Fruit fly (Drosophila melanogaster) whole organism, prepupa: ENCODE data around the gene CG8329.

Experiments used
- Blimp-1 ChIP-seq: fragments of 200-800 bp; sonication (Bioruptor generic); optimal IDR thresholded peaks from 3 replicates; lab custom pipeline; 2017; ENCODE audit warnings: missing biosample characterization, missing genetic modification characterization, mild to moderate bottlenecking, moderate library complexity, missing genetic modification reagents
- CG10631 ChIP-seq: fragments of 200-800 bp; sonication (Bioruptor generic); optimal IDR thresholded peaks from 2 replicates; lab custom pipeline; 2016; ENCODE audit warnings: missing biosample characterization, missing genetic modification characterization
- CG10669 ChIP-seq: fragments of 200-800 bp; sonication (Bioruptor generic); optimal IDR thresholded peaks from 3 replicates; lab custom pipeline; 2018; ENCODE audit warnings: missing biosample characterization, mild to moderate bottlenecking, missing genetic modification characterization, moderate library complexity
- CG11294 ChIP-seq: fragments of 200-800 bp; sonication (Bioruptor generic); IDR thresholded peaks from 2 replicates; pipeline ENCODE4 v1.3.6; 2022; ENCODE audit warnings: missing biosample characterization, missing genetic modification characterization
- CG11762 ChIP-seq: fragments of 200-800 bp; sonication (Bioruptor generic); optimal IDR thresholded peaks from 3 replicates; lab custom pipeline; 2016; ENCODE audit warnings: missing biosample characterization, missing genetic modification characterization; ENCODE audit not compliant: insufficient read depth
- CG15336 ChIP-seq: fragments of 200-800 bp; sonication (Bioruptor generic); IDR thresholded peaks from 2 replicates; pipeline ENCODE4 v1.3.6; 2022; ENCODE audit warnings: missing biosample characterization, missing genetic modification characterization
- CG1621 ChIP-seq: fragments of 200-800 bp; sonication (Bioruptor generic); optimal IDR thresholded peaks from 3 replicates; lab custom pipeline; 2018; ENCODE audit warnings: missing biosample characterization, mild to moderate bottlenecking, missing genetic modification characterization
- CG16779 ChIP-seq: fragments of 200-800 bp; sonication (Bioruptor generic); optimal IDR thresholded peaks from 3 replicates; lab custom pipeline; 2017; ENCODE audit warnings: missing biosample characterization, mild to moderate bottlenecking, missing genetic modification characterization
- CG31627 ChIP-seq: fragments of 200-800 bp; sonication (Bioruptor generic); optimal IDR thresholded peaks from 3 replicates; lab custom pipeline; 2016; ENCODE audit warnings: missing biosample characterization, missing genetic modification characterization
- CG32006 ChIP-seq: fragments of 200-800 bp; sonication (Bioruptor generic); optimal IDR thresholded peaks from 3 replicates; lab custom pipeline; 2017; ENCODE audit warnings: missing biosample characterization, mild to moderate bottlenecking, missing genetic modification characterization
- CG34406 ChIP-seq: fragments of 200-800 bp; sonication (Bioruptor generic); optimal IDR thresholded peaks from 3 replicates; lab custom pipeline; 2016; ENCODE audit warnings: missing biosample characterization, missing genetic modification characterization
- CG4318 ChIP-seq: fragments of 200-800 bp; sonication (Bioruptor generic); optimal IDR thresholded peaks from 3 replicates; lab custom pipeline; 2017; ENCODE audit warnings: missing biosample characterization, mild to moderate bottlenecking, missing genetic modification characterization
- CG6163 ChIP-seq: fragments of 200-800 bp; sonication (Bioruptor generic); IDR thresholded peaks from 3 replicates; pipeline ENCODE4 v1.3.6; 2022; ENCODE audit warnings: missing biosample characterization, missing genetic modification characterization
- CG6276 ChIP-seq: fragments of 200-800 bp; sonication (Bioruptor generic); optimal IDR thresholded peaks from 2 replicates; lab custom pipeline; 2017; ENCODE audit warnings: missing biosample characterization, mild to moderate bottlenecking, missing genetic modification characterization
- CG6792 ChIP-seq: fragments of 200-800 bp; sonication (Bioruptor generic); optimal IDR thresholded peaks from 3 replicates; lab custom pipeline; 2016; ENCODE audit warnings: missing biosample characterization, missing genetic modification characterization
- CG6854 ChIP-seq: fragments of 200-800 bp; sonication (Bioruptor generic); optimal IDR thresholded peaks from 2 replicates; lab custom pipeline; 2017; ENCODE audit warnings: missing biosample characterization, mild to moderate bottlenecking, missing genetic modification characterization
- CG7368 ChIP-seq: fragments of 200-800 bp; sonication (Bioruptor generic); optimal IDR thresholded peaks from 3 replicates; lab custom pipeline; 2016; ENCODE audit warnings: missing biosample characterization, missing genetic modification characterization
- CG8119 ChIP-seq: fragments of 200-800 bp; sonication (Bioruptor generic); IDR thresholded peaks from 3 replicates; pipeline ENCODE4 v1.3.6; 2022; ENCODE audit warnings: missing biosample characterization, missing genetic modification characterization
- CG8319 ChIP-seq: fragments of 200-800 bp; sonication (Bioruptor generic); optimal IDR thresholded peaks from 3 replicates; lab custom pipeline; 2016; ENCODE audit warnings: missing biosample characterization, missing genetic modification characterization
- CG9139 ChIP-seq: fragments of 200-800 bp; sonication (Bioruptor generic); optimal IDR thresholded peaks from 3 replicates; lab custom pipeline; 2017; ENCODE audit warnings: missing biosample characterization, mild to moderate bottlenecking, missing genetic modification characterization
- Eip75B ChIP-seq: fragments of 200-800 bp; sonication (Bioruptor generic); optimal IDR thresholded peaks from 3 replicates; lab custom pipeline; 2016; ENCODE audit warnings: missing biosample characterization, missing genetic modification characterization
- Eip78C ChIP-seq: fragments of 200-800 bp; sonication (Bioruptor generic); peaks from one replicate; lab custom pipeline; 2016; ENCODE audit warnings: missing biosample characterization, missing genetic modification characterization
- Ets21C ChIP-seq: fragments of 200-800 bp; sonication (Bioruptor generic); optimal IDR thresholded peaks from 3 replicates; lab custom pipeline; 2016; ENCODE audit warnings: missing biosample characterization, missing genetic modification characterization
- Ets96B ChIP-seq: fragments of 200-800 bp; optimal IDR thresholded peaks from 2 replicates; lab custom pipeline; 2019; ENCODE audit warnings: missing biosample characterization, mild to moderate bottlenecking, missing genetic modification characterization, moderate library complexity
- Hr38 ChIP-seq: sonication (Bioruptor generic); optimal IDR thresholded peaks from 2 replicates; lab custom pipeline; 2016; ENCODE audit warnings: missing biosample characterization, missing genetic modification characterization
- Hr39 ChIP-seq: fragments of 200-800 bp; sonication (Bioruptor generic); optimal IDR thresholded peaks from 2 replicates; lab custom pipeline; 2016; ENCODE audit warnings: missing biosample characterization, missing genetic modification characterization
- Hr4 ChIP-seq: fragments of 200-800 bp; sonication (Bioruptor generic); optimal IDR thresholded peaks from 3 replicates; lab custom pipeline; 2016; ENCODE audit warnings: missing biosample characterization, missing genetic modification characterization
- Lpt ChIP-seq: fragments of 200-800 bp; sonication (Bioruptor generic); optimal IDR thresholded peaks from 3 replicates; lab custom pipeline; 2016; ENCODE audit warnings: missing biosample characterization, missing genetic modification characterization
- Met ChIP-seq: fragments of 200-800 bp; sonication (Bioruptor generic); optimal IDR thresholded peaks from 3 replicates; lab custom pipeline; 2016; ENCODE audit warnings: missing biosample characterization, missing genetic modification characterization
- OdsH ChIP-seq: fragments of 200-800 bp; sonication (Bioruptor generic); optimal IDR thresholded peaks from 3 replicates; lab custom pipeline; 2016; ENCODE audit warnings: missing biosample characterization, missing genetic modification characterization
- Sox102F ChIP-seq: fragments of 200-800 bp; sonication (Bioruptor generic); optimal IDR thresholded peaks from 2 replicates; lab custom pipeline; 2016; ENCODE audit warnings: missing biosample characterization, mild to moderate bottlenecking, missing genetic modification characterization
- Sox15 ChIP-seq: fragments of 200-800 bp; sonication (Bioruptor generic); optimal IDR thresholded peaks from 3 replicates; lab custom pipeline; 2016; ENCODE audit warnings: missing biosample characterization, missing genetic modification characterization
- achi ChIP-seq: fragments of 200-800 bp; sonication (Bioruptor generic); optimal IDR thresholded peaks from 3 replicates; lab custom pipeline; 2016; ENCODE audit warnings: missing biosample characterization, missing genetic modification characterization
- acj6 ChIP-seq: fragments of 200-800 bp; sonication (Bioruptor generic); optimal IDR thresholded peaks from 3 replicates; lab custom pipeline; 2016; ENCODE audit warnings: missing biosample characterization, missing genetic modification characterization
- dac ChIP-seq: fragments of 200-800 bp; sonication (Bioruptor generic); optimal IDR thresholded peaks from 2 replicates; lab custom pipeline; 2017; ENCODE audit warnings: missing biosample characterization, mild to moderate bottlenecking, missing genetic modification characterization
- dsx ChIP-seq: fragments of 200-800 bp; optimal IDR thresholded peaks from 3 replicates; lab custom pipeline; 2019; ENCODE audit warnings: missing biosample characterization, mild to moderate bottlenecking, missing genetic modification characterization, moderate library complexity; ENCODE audit not compliant: poor library complexity, severe bottlenecking
- eg ChIP-seq: fragments of 200-800 bp; sonication (Bioruptor generic); IDR thresholded peaks from 3 replicates; pipeline ENCODE4 v1.3.6; 2022; ENCODE audit warnings: missing biosample characterization, missing genetic modification characterization
- esn ChIP-seq: fragments of 200-800 bp; sonication (Bioruptor generic); optimal IDR thresholded peaks from 2 replicates; lab custom pipeline; 2016; ENCODE audit warnings: missing biosample characterization, mild to moderate bottlenecking, missing genetic modification characterization, moderate library complexity
- fd59A ChIP-seq: fragments of 200-800 bp; sonication (Bioruptor generic); optimal IDR thresholded peaks from 2 replicates; lab custom pipeline; 2017; ENCODE audit warnings: missing biosample characterization, mild to moderate bottlenecking, missing genetic modification characterization, missing genetic modification reagents
- fd85E ChIP-seq: fragments of 200-800 bp; sonication (Bioruptor generic); optimal IDR thresholded peaks from 3 replicates; lab custom pipeline; 2016; ENCODE audit warnings: missing biosample characterization, missing genetic modification characterization
- fkh ChIP-seq: fragments of 200-800 bp; sonication (Bioruptor generic); optimal IDR thresholded peaks from 3 replicates; lab custom pipeline; 2017; ENCODE audit warnings: missing biosample characterization, mild to moderate bottlenecking, missing genetic modification characterization, moderate library complexity
- lz ChIP-seq: fragments of 200-800 bp; sonication (Bioruptor generic); optimal IDR thresholded peaks from 3 replicates; lab custom pipeline; 2016; ENCODE audit warnings: missing biosample characterization, missing genetic modification characterization
- net ChIP-seq: fragments of 200-800 bp; sonication (Bioruptor generic); optimal IDR thresholded peaks from 3 replicates; lab custom pipeline; 2016; ENCODE audit warnings: missing biosample characterization, missing genetic modification characterization
- pdm3 ChIP-seq: fragments of 200-800 bp; sonication (Bioruptor generic); optimal IDR thresholded peaks from 3 replicates; lab custom pipeline; 2016; ENCODE audit warnings: missing biosample characterization, missing genetic modification characterization
- salr ChIP-seq, 2 experiments: fragments of 200-800 bp; sonication (Bioruptor generic); optimal IDR thresholded peaks; 3 replicates each; lab custom pipeline; 2016 to 2018; ENCODE audit warnings: missing biosample characterization in 2 of 2, missing genetic modification characterization in 2 of 2, mild to moderate bottlenecking in 1 of 2
- spab ChIP-seq: fragments of 200-800 bp; sonication (Bioruptor generic); optimal IDR thresholded peaks from 2 replicates; lab custom pipeline; 2017; ENCODE audit warnings: missing biosample characterization, mild to moderate bottlenecking, missing genetic modification characterization, missing genetic modification reagents
- ss ChIP-seq, 2 experiments: fragments of 200-800 bp; sonication (Bioruptor generic); optimal IDR thresholded peaks; 2 replicates in 1 of 2; 3 replicates in 1 of 2; lab custom pipeline; 2017 to 2018; ENCODE audit warnings: mild to moderate bottlenecking in 2 of 2, missing biosample characterization in 2 of 2, missing genetic modification characterization in 2 of 2, moderate library complexity in 1 of 2
- svp ChIP-seq: fragments of 200-800 bp; sonication (Bioruptor generic); peaks from one replicate; lab custom pipeline; 2016; ENCODE audit warnings: missing biosample characterization, missing genetic modification characterization
- topi ChIP-seq: fragments of 200-800 bp; sonication (Bioruptor generic); optimal IDR thresholded peaks from 3 replicates; lab custom pipeline; 2016; ENCODE audit warnings: missing biosample characterization, missing genetic modification characterization
- vri ChIP-seq: fragments of 200-800 bp; sonication (Bioruptor generic); optimal IDR thresholded peaks from 3 replicates; lab custom pipeline; 2016; ENCODE audit warnings: missing biosample characterization, mild to moderate bottlenecking, missing genetic modification characterization

The CG8329 gene

dm6 chr3L:9677260-9677659, 39.3 kb downstream of the CG8329 start:
- TF ChIP-seq fd85E (GFP tag; lab: Kevin White, UChicago) (no peak), Lpt (GFP tag; lab: Kevin White, UChicago) (no peak), svp (peak; percentile 48)
- TF ChIP-seq, all 60 proteins: peak for 1

- TF ChIP-seq CG32006 (GFP tag; lab: Kevin White, UChicago) (no peak), fd85E (GFP tag; lab: Kevin White, UChicago) (no peak), CG16779 (no peak), pdm3 (GFP tag; lab: Kevin White, UChicago) (no peak), svp (peak; percentile 39), spab (GFP tag; lab: Kevin White, UChicago) (peak; percentile 19), CG10669 (no peak), CG6854 (GFP tag; lab: Kevin White, UChicago) (no peak), Hr38 (no peak), eg (GFP tag; lab: Robert Waterston, UW) (no peak), fd59A (peak; percentile 2), CG4318 (peak; percentile 32), Blimp-1 (GFP tag; lab: Kevin White, UChicago) (no peak), CG34406 (GFP tag; lab: Kevin White, UChicago) (peak; percentile 20), Ets96B (tag; lab: Kevin White, UChicago) (peak; percentile 23), Hr39 (GFP tag; lab: Kevin White, UChicago) (peak; percentile 36), topi (GFP tag; lab: Kevin White, UChicago) (peak; percentile 19), dsx (GFP tag; lab: Kevin White, UChicago) (peak; percentile 25), dac (GFP tag; lab: Kevin White, UChicago) (no peak), ss (GFP tag; optimal IDR thresholded peaks at IDR 0.05; lab: Kevin White, UChicago) (peak in 1 of 2 experiments; percentile 67), achi (peak; percentile 4), net (GFP tag; lab: Kevin White, UChicago) (peak; percentile 60), vri (GFP tag; lab: Kevin White, UChicago) (peak; percentile 59), CG10631 (peak; percentile 10), CG31627 (peak; percentile 21), Eip78C (peak; percentile 87), Ets21C (no peak), CG9139 (GFP tag; lab: Kevin White, UChicago) (no peak), CG11762 (GFP tag; lab: Kevin White, UChicago) (no peak), salr (GFP tag; optimal IDR thresholded peaks at IDR 0.05; lab: Kevin White, UChicago) (peak in 1 of 2 experiments; percentile 21), OdsH (GFP tag; lab: Kevin White, UChicago) (no peak), CG6276 (no peak), Hr4 (GFP tag; lab: Kevin White, UChicago) (peak; percentile 47), acj6 (no peak), CG7368 (no peak), Eip75B (no peak), CG15336 (peak; percentile 41), esn (peak; percentile 52), Met (GFP tag; lab: Kevin White, UChicago) (peak; percentile 52), CG6792 (GFP tag; lab: Kevin White, UChicago) (peak; percentile 28), CG8119 (GFP tag; lab: Robert Waterston, UW) (no peak), CG8319 (GFP tag; lab: Kevin White, UChicago) (no peak), CG6163 (no peak), Lpt (GFP tag; lab: Kevin White, UChicago) (no peak), CG11294 (GFP tag; lab: Robert Waterston, UW) (no peak), lz (GFP tag; lab: Kevin White, UChicago) (peak; percentile 41), CG1621 (tag; lab: Kevin White, UChicago) (no peak), Sox102F (GFP tag; lab: Kevin White, UChicago) (no peak), fkh (peak; percentile 66), Sox15 (no peak)
These were observed 40.1 kb downstream of the CG8329 start for dm6 chr3L:9678007-9678497.
